Fruit fly (Drosophila melanogaster) whole organism, embryonic: ENCODE results near the gene aop.

Source experiments
- B-H1 ChIP-seq: fragments of 200-800 bp; sonication (Bioruptor generic); IDR thresholded peaks from 3 replicates; pipeline ENCODE4 v1.3.6; 2022; ENCODE audit warnings: missing biosample characterization, missing genetic modification characterization
- CG12769 ChIP-seq: fragments of 200-800 bp; sonication (Bioruptor generic); optimal IDR thresholded peaks from 2 replicates; lab custom pipeline; 2019; ENCODE audit warnings: missing biosample characterization, mild to moderate bottlenecking, missing genetic modification characterization, moderate library complexity
- CG4282 ChIP-seq: fragments of 200-800 bp; sonication (Bioruptor generic); optimal IDR thresholded peaks from 2 replicates; lab custom pipeline; 2016; ENCODE audit warnings: missing biosample characterization, missing genetic modification characterization
- CkIIα-i1 ChIP-seq: fragments of 200-800 bp; sonication (Bioruptor generic); IDR thresholded peaks from 2 replicates; pipeline ENCODE4 v1.3.6; 2022; ENCODE audit warnings: missing biosample characterization, missing genetic modification characterization
- Mad ChIP-seq: fragments of 200-800 bp; sonication (Bioruptor generic); optimal IDR thresholded peaks from 2 replicates; lab custom pipeline; 2016; ENCODE audit warnings: missing biosample characterization, missing genetic modification characterization
- Ptx1 ChIP-seq: fragments of 200-800 bp; sonication (Bioruptor generic); IDR thresholded peaks from 2 replicates; pipeline ENCODE4 v1.3.6; 2022; ENCODE audit warnings: missing biosample characterization, missing genetic modification characterization
- gcm2 ChIP-seq: fragments of 200-800 bp; sonication (Bioruptor generic); optimal IDR thresholded peaks from 2 replicates; lab custom pipeline; 2016; ENCODE audit warnings: missing biosample characterization, missing genetic modification characterization
- insv ChIP-seq, 2 experiments: fragments of 200-800 bp; sonication (Bioruptor generic); optimal IDR thresholded peaks; 3 replicates each; lab custom pipeline; 2016 to 2018; ENCODE audit warnings: missing biosample characterization in 2 of 2, missing genetic modification characterization in 2 of 2
- nerfin-1 ChIP-seq: fragments of 200-800 bp; sonication (Bioruptor generic); optimal IDR thresholded peaks from 3 replicates; lab custom pipeline; 2019; ENCODE audit warnings: missing biosample characterization, mild to moderate bottlenecking, missing genetic modification characterization, moderate library complexity

DNA sequence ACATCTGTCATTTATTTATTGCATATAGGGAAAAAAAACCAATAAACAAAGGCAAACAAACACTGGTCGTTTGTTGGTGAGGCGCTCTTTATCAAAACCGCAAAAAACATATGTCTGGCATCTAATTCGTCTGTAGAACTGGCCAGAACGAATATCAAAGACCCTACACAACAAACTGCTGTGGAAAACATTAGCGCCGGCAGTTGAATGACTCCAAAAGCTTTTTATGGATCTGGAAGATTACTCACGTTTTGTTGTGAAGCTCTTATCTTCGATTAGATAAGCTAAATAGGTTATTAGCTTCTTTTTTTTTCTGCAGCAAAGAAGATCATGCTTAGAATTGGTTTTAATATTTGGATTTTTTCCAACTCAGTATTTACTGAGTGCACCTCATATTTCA, 45.5 kb downstream of the aop start:
- TF ChIP-seq nerfin-1 (tag; lab: Kevin White, UChicago) (no peak), gcm2 (GFP tag; lab: Kevin White, UChicago) (no peak), CG12769 (tag; lab: Kevin White, UChicago) (peak; percentile 29), Mad (GFP tag; lab: Kevin White, UChicago) (no peak), CkIIα-i1 (GFP tag; lab: Robert Waterston, UW) (no peak), insv (GFP tag; optimal IDR thresholded peaks at IDR 0.05; lab: Kevin White, UChicago) (no peak), Ptx1 (GFP tag; lab: Robert Waterston, UW) (0 out of 2 replicates have a peak, but pooled peaks have one; percentile 20), B-H1 (GFP tag; lab: Robert Waterston, UW) (no peak), CG4282 (no peak)
